Fruit fly (Drosophila melanogaster) whole organism, adult: ENCODE data around the gene CG6695.

Experiments
- CG11617 ChIP-seq: fragments of 200-800 bp; sonication (Bioruptor generic); optimal IDR thresholded peaks from 2 replicates; lab custom pipeline; 2017; ENCODE audit warnings: mild to moderate bottlenecking, missing biosample characterization, missing genetic modification reagents, missing genetic modification characterization
- CG14711 ChIP-seq: fragments of 200-800 bp; sonication (Bioruptor generic); optimal IDR thresholded peaks from 2 replicates; lab custom pipeline; 2018; ENCODE audit warnings: missing biosample characterization, mild to moderate bottlenecking, missing genetic modification characterization, moderate library complexity
- CG1620 ChIP-seq: fragments of 200-800 bp; sonication (Bioruptor generic); optimal IDR thresholded peaks from 2 replicates; lab custom pipeline; 2016; ENCODE audit warnings: missing biosample characterization, missing genetic modification characterization
- CG5204 ChIP-seq: fragments of 200-800 bp; sonication (Bioruptor generic); optimal IDR thresholded peaks from 2 replicates; lab custom pipeline; 2016; ENCODE audit warnings: missing biosample characterization, missing genetic modification characterization
- CG7101 ChIP-seq: fragments of 200-800 bp; sonication (Bioruptor generic); optimal IDR thresholded peaks from 2 replicates; lab custom pipeline; 2018; ENCODE audit warnings: missing biosample characterization, mild to moderate bottlenecking, missing genetic modification characterization, moderate library complexity
- Clk ChIP-seq: fragments of 200-800 bp; sonication (Bioruptor generic); optimal IDR thresholded peaks from 2 replicates; lab custom pipeline; 2017; ENCODE audit warnings: missing biosample characterization, missing genetic modification characterization
- Hr96 ChIP-seq: fragments of 200-800 bp; sonication (Bioruptor generic); optimal IDR thresholded peaks from 2 replicates; lab custom pipeline; 2016; ENCODE audit warnings: missing biosample characterization, missing genetic modification characterization
- bab1 ChIP-seq: fragments of 200-800 bp; sonication (Bioruptor generic); optimal IDR thresholded peaks from 3 replicates; lab custom pipeline; 2019; ENCODE audit warnings: missing biosample characterization, mild to moderate bottlenecking, missing genetic modification characterization, moderate library complexity
- ovo ChIP-seq: fragments of 200-800 bp; sonication (Bioruptor generic); optimal IDR thresholded peaks from 2 replicates; lab custom pipeline; 2016; ENCODE audit warnings: missing biosample characterization, missing genetic modification characterization
- toe ChIP-seq: fragments of 200-800 bp; sonication (Bioruptor generic); optimal IDR thresholded peaks from 2 replicates; lab custom pipeline; 2016; ENCODE audit warnings: missing biosample characterization, missing genetic modification characterization

DNA sequence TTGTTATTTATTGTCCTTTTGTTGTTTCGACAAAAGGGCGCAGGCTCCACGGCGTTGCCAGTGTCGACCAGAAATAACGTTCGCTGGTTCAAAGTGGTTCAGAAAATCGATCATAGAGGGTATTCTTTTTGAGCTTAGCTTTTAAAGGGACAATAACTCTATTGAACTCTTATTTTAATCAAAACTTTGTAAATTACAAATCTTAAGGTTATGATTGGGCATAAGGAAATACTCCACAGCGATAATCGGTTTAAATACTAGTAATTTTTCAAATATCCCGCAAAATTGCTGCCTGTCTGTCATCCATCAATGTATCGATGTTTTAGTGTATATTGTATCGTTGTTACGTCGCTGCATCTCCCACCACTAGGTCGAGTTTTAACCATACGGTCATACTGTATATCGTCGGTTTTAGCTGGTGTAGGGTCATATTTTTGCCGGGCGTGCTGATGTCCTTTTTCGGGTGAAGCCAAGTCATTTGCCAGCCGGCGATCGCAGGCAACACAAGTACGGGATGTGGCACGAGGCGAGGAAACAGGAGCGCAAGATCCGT, at the start of gene CG6695, which contains the start of gene CG31125:
- no peak for TF ChIP-seq Clk (GFP tag; lab: Kevin White, UChicago)
- peak; percentile 62 for TF ChIP-seq CG1620 (GFP tag; lab: Kevin White, UChicago)
- peak; percentile 46 for TF ChIP-seq bab1 (GFP tag; lab: Kevin White, UChicago)
- TF ChIP-seq ovo (GFP tag; lab: Kevin White, UChicago) = peak; percentile 5
- TF ChIP-seq CG7101 (tag; lab: Kevin White, UChicago) = peak; percentile 13
- no peak for TF ChIP-seq toe (GFP tag; lab: Kevin White, UChicago)
- TF ChIP-seq CG5204 = no peak
- TF ChIP-seq CG14711 (tag; lab: Kevin White, UChicago) = peak; percentile 21
- no peak for TF ChIP-seq Hr96 (GFP tag; lab: Kevin White, UChicago)
- peak; percentile 58 for TF ChIP-seq CG11617 (GFP tag; lab: Kevin White, UChicago)
